Fruit fly (Drosophila melanogaster) whole organism: Measurements from ENCODE around the gene elgi.

Experiments used
- CG8478 ChIP-seq: fragments of >200 bp; optimal IDR thresholded peaks from 2 replicates; lab custom pipeline; 2018; ENCODE audit warnings: inconsistent platforms
- Dll ChIP-seq: fragments of >200 bp; optimal IDR thresholded peaks from 2 replicates; lab custom pipeline; 2017
- EcR ChIP-seq, 2 experiments: fragments of >200 bp; optimal IDR thresholded peaks; 2 replicates each; lab custom pipeline; 2017; ENCODE audit warnings: missing biosample characterization in 2 of 2, missing genetic modification characterization in 2 of 2, missing genetic modification reagents in 2 of 2
- pan ChIP-seq: fragments of >200 bp; optimal IDR thresholded peaks from 2 replicates; lab custom pipeline; 2017
- psq ChIP-seq: fragments of >200 bp; optimal IDR thresholded peaks from 2 replicates; lab custom pipeline; 2017
- usp ChIP-seq: fragments of >200 bp; optimal IDR thresholded peaks from 2 replicates; lab custom pipeline; 2017; ENCODE audit warnings: missing biosample characterization, missing genetic modification characterization, mixed read lengths

The elgi gene

dm6 chr3L:15982783-15983432 lies 26.6 kb downstream of the elgi start, which contains the start of the genes brm and Arl1:
TSS of gene brm (minus strand) at chr3L:15982869.
TSS of gene Arl1 (plus strand) at chr3L:15983135.
- no peak for TF ChIP-seq usp (GFP tag; lab: Kevin White, UChicago)
- TF ChIP-seq pan (lab: Kevin White, UChicago) = no peak
- TF ChIP-seq CG8478 (lab: Kevin White, UChicago) = no peak
- TF ChIP-seq Dll (lab: Kevin White, UChicago) = no peak
- no peak for TF ChIP-seq EcR (GFP tag; optimal IDR thresholded peaks at IDR 0.05; lab: Kevin White, UChicago)
- no peak for TF ChIP-seq psq (lab: Kevin White, UChicago)

DNA sequence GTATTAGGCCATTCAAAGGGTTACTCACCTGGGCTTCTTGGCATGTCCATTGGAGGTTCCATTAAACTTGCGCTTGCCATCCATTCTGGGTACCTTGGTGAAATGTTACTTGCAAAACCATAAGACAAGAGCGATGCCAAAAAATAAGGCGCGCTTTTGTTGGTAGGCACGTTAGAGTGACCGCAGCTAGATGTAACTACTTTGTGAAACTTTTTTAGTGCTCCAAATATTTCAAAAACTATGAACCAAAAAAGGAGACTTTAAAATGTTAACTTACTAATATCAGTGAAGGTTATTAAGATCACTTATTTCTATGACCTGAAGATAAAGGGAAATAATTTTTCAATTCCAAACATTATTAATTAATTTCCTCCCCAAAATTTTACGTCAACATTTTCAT lies 31.3 kb downstream of the elgi start, which contains the start of gene PolD1:
TSS of gene PolD1 (minus strand) at position 181 of the 400 bp plus-strand sequence.
- no peak for TF ChIP-seq Dll (lab: Kevin White, UChicago)
- no peak for TF ChIP-seq pan (lab: Kevin White, UChicago)
- TF ChIP-seq EcR (GFP tag; optimal IDR thresholded peaks at IDR 0.05; lab: Kevin White, UChicago) = no peak
- TF ChIP-seq psq (lab: Kevin White, UChicago) = no peak
- TF ChIP-seq usp (GFP tag; lab: Kevin White, UChicago) = no peak
- TF ChIP-seq CG8478 (lab: Kevin White, UChicago) = no peak

dm6 chr3L:15988039-15988546 lies 31.7 kb downstream of the elgi start, which contains the start of gene Hip14:
TSS of gene Hip14 (plus strand) at chr3L:15988236.
- TF ChIP-seq pan (lab: Kevin White, UChicago) (no peak), Dll (lab: Kevin White, UChicago) (no peak), EcR (GFP tag; optimal IDR thresholded peaks at IDR 0.05; lab: Kevin White, UChicago) (no peak), psq (lab: Kevin White, UChicago) (no peak), usp (GFP tag; lab: Kevin White, UChicago) (no peak), CG8478 (lab: Kevin White, UChicago) (no peak)

dm6 chr3L:15996019-15996418 lies 39.7 kb downstream of the elgi start:
- no peak for TF ChIP-seq pan (lab: Kevin White, UChicago)
- TF ChIP-seq usp (GFP tag; lab: Kevin White, UChicago) = no peak
- no peak for TF ChIP-seq CG8478 (lab: Kevin White, UChicago)
- TF ChIP-seq Dll (lab: Kevin White, UChicago) = no peak
- no peak for TF ChIP-seq psq (lab: Kevin White, UChicago)
- no peak for TF ChIP-seq EcR (GFP tag; optimal IDR thresholded peaks at IDR 0.05; lab: Kevin White, UChicago)

- TF ChIP-seq usp (GFP tag; lab: Kevin White, UChicago) = no peak
- no peak for TF ChIP-seq Dll (lab: Kevin White, UChicago)
- TF ChIP-seq psq (lab: Kevin White, UChicago) = no peak
- no peak for TF ChIP-seq EcR (GFP tag; optimal IDR thresholded peaks at IDR 0.05; lab: Kevin White, UChicago)
Measured at dm6 chr3L:15998217-15998616, 41.9 kb downstream of the elgi start.

DNA sequence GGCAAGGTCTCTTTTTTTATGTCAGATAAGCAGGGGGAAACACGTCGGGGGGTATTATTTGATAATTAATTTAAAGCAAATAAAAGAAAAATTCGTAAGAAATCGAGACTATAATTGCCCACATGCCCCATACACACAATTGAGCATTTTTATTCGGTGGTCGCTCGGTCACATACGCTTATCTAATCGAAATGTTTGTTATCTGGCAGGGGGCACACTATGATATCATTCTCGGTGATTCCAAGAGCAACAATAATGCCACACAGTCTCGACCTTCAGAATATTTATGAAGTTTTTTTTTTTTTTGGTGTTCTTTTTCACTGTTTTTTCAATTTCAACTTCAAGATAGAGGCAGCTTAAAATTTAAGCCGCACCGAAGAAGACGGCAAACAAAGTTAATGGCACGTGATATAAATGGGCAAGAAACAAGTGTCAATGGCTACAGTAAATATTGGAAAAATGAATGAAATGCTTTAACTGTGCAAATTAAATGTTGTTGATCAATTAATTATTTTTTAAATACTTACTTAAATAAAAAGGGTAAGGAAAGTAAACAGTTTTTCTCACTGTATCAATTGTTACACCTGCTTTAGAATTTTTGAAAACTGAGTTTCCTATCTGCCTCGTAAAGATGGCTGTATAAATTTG lies 43.1 kb downstream of the elgi start:
- TF ChIP-seq Dll (lab: Kevin White, UChicago) (no peak), pan (lab: Kevin White, UChicago) (no peak), EcR (GFP tag; optimal IDR thresholded peaks at IDR 0.05; lab: Kevin White, UChicago) (no peak), usp (GFP tag; lab: Kevin White, UChicago) (no peak), psq (lab: Kevin White, UChicago) (no peak), CG8478 (lab: Kevin White, UChicago) (no peak)

DNA sequence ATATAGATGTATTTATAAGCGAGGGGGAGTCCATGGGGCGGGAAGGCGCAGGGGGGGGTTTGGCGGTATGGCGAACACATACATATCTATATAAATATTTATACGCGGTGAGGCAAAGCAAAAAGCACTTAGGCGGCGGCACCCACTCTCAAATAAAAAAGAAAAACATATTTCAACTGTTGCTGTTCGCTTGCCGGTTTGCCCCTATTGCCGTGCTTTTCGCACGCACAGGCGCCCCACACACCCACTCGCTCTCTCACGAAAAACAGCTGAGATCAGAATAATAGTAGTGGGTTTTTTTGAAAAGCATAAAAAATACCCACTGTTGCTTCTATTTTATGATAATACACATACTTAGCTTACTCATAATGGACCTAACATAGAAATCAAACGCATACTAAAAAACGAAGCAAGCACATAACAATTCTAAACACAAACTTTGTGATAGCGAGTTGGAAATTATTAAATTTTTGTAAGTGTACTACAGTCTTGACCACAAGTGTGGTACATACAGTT lies 44.9 kb downstream of the elgi start:
- TF ChIP-seq Dll (lab: Kevin White, UChicago) (no peak), usp (GFP tag; lab: Kevin White, UChicago) (no peak)

DNA sequence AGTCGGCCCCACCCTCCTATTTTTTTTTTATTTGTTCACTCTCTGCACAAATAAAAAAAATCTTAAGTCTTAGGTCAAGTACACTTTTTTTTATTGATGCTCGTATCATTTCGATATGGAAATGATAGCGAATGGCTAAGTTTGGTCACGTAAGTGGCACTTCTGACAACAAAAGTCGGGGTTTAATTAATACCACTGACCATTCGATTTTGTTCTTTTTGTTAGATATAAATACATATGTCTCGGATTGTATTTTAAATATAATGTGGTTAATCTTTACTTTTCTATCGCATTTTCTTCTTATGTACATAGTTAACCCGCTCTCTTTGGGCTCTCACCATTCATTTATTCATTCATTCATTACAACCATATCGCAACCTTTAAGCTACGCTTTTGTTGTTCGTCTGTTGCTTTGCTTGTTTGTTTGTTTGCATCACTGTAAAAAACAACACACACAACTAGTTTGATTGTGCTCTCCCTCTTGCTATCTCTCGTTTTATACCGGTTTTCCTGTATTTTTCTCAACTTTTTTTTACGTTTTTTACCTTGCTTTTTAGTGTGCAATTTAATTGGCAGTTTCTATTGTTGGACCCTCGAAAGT lies 45.9 kb downstream of the elgi start:
- TF ChIP-seq usp (GFP tag; lab: Kevin White, UChicago) (no peak), psq (lab: Kevin White, UChicago) (no peak), EcR (GFP tag; optimal IDR thresholded peaks at IDR 0.05; lab: Kevin White, UChicago) (no peak)

DNA sequence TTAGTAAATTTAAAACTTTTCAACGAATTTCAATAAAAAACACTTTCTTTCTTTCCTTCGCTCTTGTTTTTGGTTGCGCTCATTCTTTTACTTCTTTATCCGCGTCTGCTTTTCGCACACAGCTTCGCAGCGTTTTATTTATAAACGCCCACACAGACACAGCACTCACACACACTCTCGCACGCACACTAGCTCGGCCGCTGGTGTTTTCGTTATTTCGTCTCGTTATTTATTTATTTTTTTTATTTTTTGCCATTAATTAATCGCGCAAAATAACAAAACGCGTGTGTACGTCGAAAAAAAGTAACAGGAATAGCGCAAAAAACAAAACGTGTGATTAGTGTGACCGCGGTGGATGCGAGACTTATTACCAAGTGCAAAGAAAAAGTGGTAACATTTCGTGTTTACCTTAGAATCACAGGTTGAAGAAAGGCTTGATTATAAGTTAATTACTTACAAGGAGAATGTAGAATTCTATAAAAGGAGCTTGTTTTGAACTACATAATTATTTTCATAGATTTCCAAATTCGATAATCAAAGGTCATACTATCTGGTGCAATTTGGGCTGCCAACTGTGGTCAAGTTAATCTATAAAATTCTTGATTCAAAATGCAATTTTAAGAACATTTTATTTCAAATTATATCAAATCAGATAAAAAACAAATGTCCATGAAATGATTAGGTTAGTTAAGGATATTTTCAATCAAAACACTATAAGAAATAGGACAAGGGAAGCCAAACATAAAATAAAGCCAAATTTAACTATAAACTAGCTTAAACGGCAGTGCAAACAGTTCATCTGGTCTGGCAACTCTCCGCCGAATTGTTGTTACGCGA lies 48.3 kb downstream of the elgi start, which contains the start of the genes hzg and mRpS31:
TSS of gene hzg (minus strand) at position 336 of the 837 bp plus-strand sequence.
TSS of gene mRpS31 (plus strand) at position 793 of the 837 bp plus-strand sequence.
- TF ChIP-seq Dll (lab: Kevin White, UChicago) = no peak
